Fruit fly (Drosophila melanogaster) whole organism, embryonic: ENCODE results near the gene SMC1.

Experiments used
- Antp ChIP-seq: fragments of 200-800 bp; sonication (Bioruptor generic); optimal IDR thresholded peaks from 3 replicates; lab custom pipeline; 2016; ENCODE audit warnings: missing biosample characterization, missing genetic modification characterization
- Atf3 ChIP-seq: fragments of 200-800 bp; sonication (Bioruptor generic); optimal IDR thresholded peaks from 3 replicates; lab custom pipeline; 2016; ENCODE audit warnings: missing biosample characterization, missing genetic modification characterization
- CG10321 ChIP-seq: fragments of 200-800 bp; sonication (Bioruptor generic); IDR thresholded peaks from 2 replicates; pipeline ENCODE4 v1.3.6; 2022; ENCODE audit warnings: missing biosample characterization, missing genetic modification characterization
- CG12071 ChIP-seq: fragments of 200-800 bp; sonication (Bioruptor generic); optimal IDR thresholded peaks from 3 replicates; lab custom pipeline; 2018; ENCODE audit warnings: missing biosample characterization, mild to moderate bottlenecking, missing genetic modification characterization
- CG12299 ChIP-seq: fragments of 200-800 bp; sonication (Bioruptor generic); optimal IDR thresholded peaks from 2 replicates; lab custom pipeline; 2018; ENCODE audit warnings: missing biosample characterization, mild to moderate bottlenecking, missing genetic modification characterization
- CG13287 ChIP-seq: fragments of 200-800 bp; sonication (Bioruptor generic); IDR thresholded peaks from 2 replicates; pipeline ENCODE4 v1.3.6; 2022; ENCODE audit warnings: missing biosample characterization, missing genetic modification characterization; ENCODE audit not compliant: partially characterized antibody
- CG14014 ChIP-seq: fragments of 200-800 bp; sonication (Bioruptor generic); IDR thresholded peaks from 2 replicates; pipeline ENCODE4 v1.3.6; 2022; ENCODE audit warnings: missing biosample characterization, missing genetic modification characterization
- CG14667 ChIP-seq: fragments of 200-800 bp; sonication (Bioruptor generic); IDR thresholded peaks from 2 replicates; pipeline ENCODE4 v1.3.6; 2022; ENCODE audit warnings: missing biosample characterization, missing genetic modification characterization
- CG15011 ChIP-seq: fragments of 200-800 bp; sonication (Bioruptor generic); optimal IDR thresholded peaks from 3 replicates; lab custom pipeline; 2018; ENCODE audit warnings: missing biosample characterization, mild to moderate bottlenecking, missing genetic modification characterization
- CG15514 ChIP-seq: fragments of 200-800 bp; sonication (Bioruptor generic); optimal IDR thresholded peaks from 3 replicates; lab custom pipeline; 2017; ENCODE audit warnings: missing biosample characterization, missing genetic modification characterization, mild to moderate bottlenecking, moderate library complexity, missing genetic modification reagents
- CG16779 ChIP-seq: fragments of 200-800 bp; sonication (Bioruptor generic); IDR thresholded peaks from 2 replicates; pipeline ENCODE4 v1.3.6; 2022; ENCODE audit warnings: missing biosample characterization, missing genetic modification characterization
- CG18599 ChIP-seq: fragments of 200-800 bp; sonication (Bioruptor generic); optimal IDR thresholded peaks from 3 replicates; lab custom pipeline; 2017; ENCODE audit warnings: missing biosample characterization, missing genetic modification characterization, mild to moderate bottlenecking, moderate library complexity, missing genetic modification reagents
- CG2202 ChIP-seq: fragments of 200-800 bp; sonication (Bioruptor generic); optimal IDR thresholded peaks from 2 replicates; lab custom pipeline; 2018; ENCODE audit warnings: missing biosample characterization, mild to moderate bottlenecking, missing genetic modification characterization
- CG3281 ChIP-seq: fragments of 200-800 bp; sonication (Bioruptor generic); optimal IDR thresholded peaks from 3 replicates; lab custom pipeline; 2017; ENCODE audit warnings: missing biosample characterization, mild to moderate bottlenecking, missing genetic modification characterization
- CG3995 ChIP-seq: fragments of 200-800 bp; sonication (Bioruptor generic); optimal IDR thresholded peaks from 3 replicates; lab custom pipeline; 2016; ENCODE audit warnings: missing biosample characterization, missing genetic modification characterization
- CG6854 ChIP-seq: fragments of 200-800 bp; sonication (Bioruptor generic); optimal IDR thresholded peaks from 3 replicates; lab custom pipeline; 2017; ENCODE audit warnings: missing biosample characterization, mild to moderate bottlenecking, missing genetic modification characterization
- CG7372 ChIP-seq: fragments of 200-800 bp; sonication (Bioruptor generic); IDR thresholded peaks from 2 replicates; pipeline ENCODE4 v1.3.6; 2022; ENCODE audit warnings: missing biosample characterization, missing genetic modification characterization
- CG7839 ChIP-seq: fragments of 200-800 bp; sonication (Bioruptor generic); optimal IDR thresholded peaks from 3 replicates; lab custom pipeline; 2018; ENCODE audit warnings: missing biosample characterization, mild to moderate bottlenecking, missing genetic modification characterization, moderate library complexity
- CkIIα-i1 ChIP-seq: fragments of 200-800 bp; sonication (Bioruptor generic); IDR thresholded peaks from 2 replicates; pipeline ENCODE4 v1.3.6; 2022; ENCODE audit warnings: missing biosample characterization, missing genetic modification characterization
- Dad ChIP-seq: fragments of 200-800 bp; sonication (Bioruptor generic); optimal IDR thresholded peaks from 3 replicates; lab custom pipeline; 2016; ENCODE audit warnings: missing biosample characterization, missing genetic modification characterization
- HLH4C ChIP-seq: fragments of 200-800 bp; sonication (Bioruptor generic); IDR thresholded peaks from 3 replicates; pipeline ENCODE4 v1.3.6; 2022; ENCODE audit warnings: missing biosample characterization, missing genetic modification characterization; ENCODE audit not compliant: partially characterized antibody
- HLHmδ ChIP-seq: fragments of 200-800 bp; sonication (Bioruptor generic); optimal IDR thresholded peaks from 2 replicates; lab custom pipeline; 2018; ENCODE audit warnings: missing biosample characterization, mild to moderate bottlenecking, missing genetic modification characterization, moderate library complexity
- Hmr ChIP-seq: fragments of 200-800 bp; sonication (Bioruptor generic); optimal IDR thresholded peaks from 3 replicates; lab custom pipeline; 2017; ENCODE audit warnings: mild to moderate bottlenecking, missing biosample characterization, missing genetic modification reagents, missing genetic modification characterization
- MTF-1 ChIP-seq: fragments of 200-800 bp; sonication (Bioruptor generic); optimal IDR thresholded peaks from 2 replicates; lab custom pipeline; 2018; ENCODE audit warnings: missing biosample characterization, mild to moderate bottlenecking, missing genetic modification characterization, borderline replicate concordance
- Myb ChIP-seq: fragments of 200-800 bp; sonication (Bioruptor generic); optimal IDR thresholded peaks from 2 replicates; lab custom pipeline; 2016; ENCODE audit warnings: missing biosample characterization, missing genetic modification characterization
- NC2α ChIP-seq: fragments of 200-800 bp; sonication (Bioruptor generic); optimal IDR thresholded peaks from 2 replicates; lab custom pipeline; 2016; ENCODE audit warnings: missing biosample characterization, missing genetic modification characterization
- Ptx1 ChIP-seq: fragments of 200-800 bp; sonication (Bioruptor generic); IDR thresholded peaks from 2 replicates; pipeline ENCODE4 v1.3.6; 2022; ENCODE audit warnings: missing biosample characterization, missing genetic modification characterization
- Scr ChIP-seq: fragments of 200-800 bp; sonication (Bioruptor generic); IDR thresholded peaks from 2 replicates; pipeline ENCODE4 v1.3.6; 2022; ENCODE audit warnings: missing biosample characterization, missing genetic modification characterization; ENCODE audit not compliant: partially characterized antibody
- Sox100B ChIP-seq: fragments of 200-800 bp; sonication (Bioruptor generic); optimal IDR thresholded peaks from 3 replicates; lab custom pipeline; 2018; ENCODE audit warnings: missing biosample characterization, mild to moderate bottlenecking, missing genetic modification characterization
- btn ChIP-seq: fragments of 200-800 bp; sonication (Bioruptor generic); optimal IDR thresholded peaks from 2 replicates; lab custom pipeline; 2016; ENCODE audit warnings: missing biosample characterization, missing genetic modification characterization
- crol ChIP-seq: fragments of 200-800 bp; sonication (Bioruptor generic); IDR thresholded peaks from 2 replicates; pipeline ENCODE4 v1.3.6; 2022; ENCODE audit warnings: missing biosample characterization, missing genetic modification characterization
- disco-r ChIP-seq: fragments of 200-800 bp; sonication (Bioruptor generic); optimal IDR thresholded peaks from 2 replicates; lab custom pipeline; 2016; ENCODE audit warnings: missing biosample characterization, missing genetic modification characterization
- ems ChIP-seq: fragments of 200-800 bp; sonication (Bioruptor generic); optimal IDR thresholded peaks from 3 replicates; lab custom pipeline; 2016; ENCODE audit warnings: missing biosample characterization, missing genetic modification characterization
- esg ChIP-seq: fragments of 200-800 bp; sonication (Bioruptor generic); conservative IDR thresholded peaks from 2 replicates; pipeline ENCODE4 v1.3.6; 2022; ENCODE audit warnings: missing biosample characterization, missing genetic modification characterization
- hb ChIP-seq: fragments of 200-800 bp; sonication (Bioruptor generic); IDR thresholded peaks from 3 replicates; pipeline ENCODE4 v1.3.6; 2022; ENCODE audit warnings: missing biosample characterization, missing genetic modification characterization; ENCODE audit not compliant: partially characterized antibody
- her ChIP-seq: fragments of 200-800 bp; sonication (Bioruptor generic); optimal IDR thresholded peaks from 2 replicates; lab custom pipeline; 2016; ENCODE audit warnings: missing biosample characterization, missing genetic modification characterization
- insv ChIP-seq, 2 experiments: fragments of 200-800 bp; sonication (Bioruptor generic); optimal IDR thresholded peaks; 3 replicates each; lab custom pipeline; 2016 to 2018; ENCODE audit warnings: missing biosample characterization in 2 of 2, missing genetic modification characterization in 2 of 2
- jigr1 ChIP-seq: fragments of 200-800 bp; sonication (Bioruptor generic); IDR thresholded peaks from 3 replicates; pipeline ENCODE4 v1.3.6; 2022; ENCODE audit warnings: missing biosample characterization, missing genetic modification characterization
- kah ChIP-seq: fragments of 200-800 bp; sonication (Bioruptor generic); optimal IDR thresholded peaks from 2 replicates; lab custom pipeline; 2018; ENCODE audit warnings: missing biosample characterization, mild to moderate bottlenecking, missing genetic modification characterization
- ken ChIP-seq: fragments of 200-800 bp; sonication (Bioruptor generic); IDR thresholded peaks from 3 replicates; pipeline ENCODE4 v1.3.6; 2022; ENCODE audit warnings: missing biosample characterization, missing genetic modification characterization
- knrl ChIP-seq: fragments of 200-800 bp; sonication (Bioruptor generic); IDR thresholded peaks from 3 replicates; pipeline ENCODE4 v1.3.6; 2022; ENCODE audit warnings: missing biosample characterization, missing genetic modification characterization; ENCODE audit not compliant: partially characterized antibody
- lmd ChIP-seq: fragments of 200-800 bp; sonication (Bioruptor generic); IDR thresholded peaks from 2 replicates; pipeline ENCODE4 v1.3.6; 2022; ENCODE audit warnings: missing biosample characterization, missing genetic modification characterization
- nerfin-2 ChIP-seq: fragments of 200-800 bp; sonication (Bioruptor generic); IDR thresholded peaks from 2 replicates; pipeline ENCODE4 v1.3.6; 2022; ENCODE audit warnings: missing biosample characterization, missing genetic modification characterization; ENCODE audit not compliant: partially characterized antibody
- pnt ChIP-seq: fragments of 200-800 bp; sonication (Bioruptor generic); optimal IDR thresholded peaks from 3 replicates; lab custom pipeline; 2016; ENCODE audit warnings: missing biosample characterization, missing genetic modification characterization
- ranshi ChIP-seq: fragments of 200-800 bp; sonication (Bioruptor generic); IDR thresholded peaks from 2 replicates; pipeline ENCODE4 v1.3.6; 2022; ENCODE audit warnings: missing biosample characterization, missing genetic modification characterization
- ro ChIP-seq: fragments of 200-800 bp; sonication (Bioruptor generic); IDR thresholded peaks from 2 replicates; pipeline ENCODE4 v1.3.6; 2022; ENCODE audit warnings: missing biosample characterization, missing genetic modification characterization
- run ChIP-seq: fragments of 200-800 bp; sonication (Bioruptor generic); optimal IDR thresholded peaks from 3 replicates; lab custom pipeline; 2018; ENCODE audit warnings: missing biosample characterization, mild to moderate bottlenecking, missing genetic modification characterization
- tap ChIP-seq: fragments of 200-800 bp; optimal IDR thresholded peaks from 3 replicates; lab custom pipeline; 2019; ENCODE audit warnings: missing biosample characterization, mild to moderate bottlenecking, missing genetic modification characterization, moderate library complexity
- tgo ChIP-seq: fragments of 200-800 bp; sonication (Bioruptor generic); IDR thresholded peaks from 3 replicates; pipeline ENCODE4 v1.3.6; 2022; ENCODE audit warnings: missing biosample characterization, missing genetic modification characterization

Gene SMC1

DNA sequence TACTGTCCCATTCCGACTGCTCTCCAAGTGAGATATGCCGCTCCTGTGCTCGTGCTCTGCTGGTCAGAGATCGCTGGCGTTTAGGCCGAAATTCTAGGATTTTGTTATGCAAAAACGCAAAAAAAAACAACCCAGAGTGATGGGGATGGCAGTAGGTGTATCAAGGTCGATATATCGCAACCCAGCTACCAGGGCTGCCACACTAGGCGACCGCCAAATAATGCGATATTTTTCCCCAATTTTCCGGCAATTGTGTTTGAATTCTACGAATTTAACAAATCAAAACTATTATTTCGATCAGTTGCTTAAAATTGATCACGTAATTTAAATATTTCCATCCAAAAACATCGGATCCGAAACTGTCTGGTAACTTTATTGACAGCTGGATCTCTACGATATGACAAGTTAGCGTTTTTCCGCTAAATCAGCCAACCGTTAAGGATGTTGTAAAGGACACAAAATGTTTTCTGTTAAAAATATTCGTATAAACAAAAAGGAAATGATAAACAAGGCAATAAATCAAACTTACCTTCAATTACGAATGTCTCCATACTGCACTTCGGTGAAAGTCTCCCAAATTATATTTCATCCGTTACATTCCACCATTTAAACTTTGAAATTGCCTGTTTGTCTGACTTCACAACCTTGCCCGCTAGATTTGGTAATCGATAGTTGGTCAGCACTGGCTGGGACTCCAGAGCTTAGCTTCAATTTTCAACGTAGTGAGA, 20.4 kb upstream of the SMC1 start, which contains the start of gene spas (continued):
- TF ChIP-seq CG15514 (peak; percentile 49), kah (GFP tag; lab: Kevin White, UChicago) (no peak), CG10321 (GFP tag; lab: Robert Waterston, UW) (no peak), CG7372 (GFP tag; lab: Robert Waterston, UW) (peak; percentile 49), CG12071 (GFP tag; lab: Kevin White, UChicago) (no peak), HLHmδ (GFP tag; lab: Kevin White, UChicago) (no peak), Ptx1 (GFP tag; lab: Robert Waterston, UW) (peak; percentile 81), tap (tag; lab: Kevin White, UChicago) (no peak), CG13287 (peak; percentile 90), esg (GFP tag; lab: Robert Waterston, UW) (peak; percentile 70), jigr1 (GFP tag; lab: Robert Waterston, UW) (no peak; the same call in 2 of the 3 replicates), MTF-1 (GFP tag; lab: Kevin White, UChicago) (no peak), crol (GFP tag; lab: Robert Waterston, UW) (no peak; the same call in 1 of the 2 replicates), Hmr (peak; percentile 71), ems (peak; percentile 57), CG16779 (GFP tag; lab: Robert Waterston, UW) (no peak), run (no peak), hb (GFP tag; lab: Robert Waterston, UW) (peak; percentile 92), insv (GFP tag; optimal IDR thresholded peaks at IDR 0.05; lab: Kevin White, UChicago) (no peak), CG6854 (GFP tag; lab: Kevin White, UChicago) (no peak), NC2α (GFP tag; lab: Kevin White, UChicago) (peak; percentile 13), her (GFP tag; lab: Kevin White, UChicago) (peak; percentile 7), CG12299 (tag; lab: Kevin White, UChicago) (no peak), ro (peak; percentile 15; the same call in 1 of the 2 replicates), disco-r (GFP tag; lab: Kevin White, UChicago) (no peak), CG3281 (peak; percentile 50), ranshi (peak; percentile 62; the same call in 1 of the 2 replicates), CG14667 (peak; percentile 70), CG3995 (GFP tag; lab: Kevin White, UChicago) (peak; percentile 31), CkIIα-i1 (GFP tag; lab: Robert Waterston, UW) (no peak), tgo (GFP tag; lab: Robert Waterston, UW) (peak; percentile 75), ken (GFP tag; lab: Robert Waterston, UW) (peak; percentile 79), HLH4C (GFP tag; lab: Robert Waterston, UW) (peak; percentile 87), knrl (peak; percentile 97), CG15011 (GFP tag; lab: Kevin White, UChicago) (no peak), Antp (GFP tag; lab: Kevin White, UChicago) (peak; percentile 70), lmd (GFP tag; lab: Robert Waterston, UW) (peak; percentile 74), Dad (GFP tag; lab: Kevin White, UChicago) (peak; percentile 58), CG14014 (GFP tag; lab: Robert Waterston, UW) (peak; percentile 72; the same call in 1 of the 2 replicates), CG18599 (GFP tag; lab: Kevin White, UChicago) (peak; percentile 44), CG7839 (tag; lab: Kevin White, UChicago) (peak; percentile 57), Sox100B (GFP tag; lab: Kevin White, UChicago) (no peak), Myb (GFP tag; lab: Kevin White, UChicago) (peak; percentile 91), pnt (peak; percentile 65), nerfin-2 (GFP tag; lab: Robert Waterston, UW) (peak; percentile 58; the same call in 1 of the 2 replicates), Scr (GFP tag; lab: Robert Waterston, UW) (peak; percentile 97), Atf3 (GFP tag; lab: Kevin White, UChicago) (peak; percentile 77), CG2202 (tag; lab: Kevin White, UChicago) (peak; percentile 3), btn (GFP tag; lab: Kevin White, UChicago) (peak; percentile 32)
